Fruit fly (Drosophila melanogaster): Measurements from ENCODE around the gene sfl.

sfl gene

dm6 chr3L:6498602-6499001 lies 3.1 kb downstream of the sfl start (continued):
- TF ChIP-seq MBD-R2 (GFP tag; IDR thresholded peaks at IDR 0.05) (no peak), CG10979 (tag; optimal IDR thresholded peaks at IDR 0.05) (peak; percentile 54), Tbp (GFP tag; optimal IDR thresholded peaks at IDR 0.05) (no peak), bigmax (GFP tag; optimal IDR thresholded peaks at IDR 0.05) (no peak), lola (GFP tag; optimal IDR thresholded peaks at IDR 0.05) (peak in 1 of 3 experiments; percentile 24), gt (GFP tag; IDR thresholded peaks at IDR 0.05) (no peak), lab (GFP tag; optimal IDR thresholded peaks at IDR 0.05) (no peak), CG7786 (GFP tag; optimal IDR thresholded peaks at IDR 0.05) (no peak), fu2 (GFP tag; optimal IDR thresholded peaks at IDR 0.05) (no peak), ara (GFP tag; IDR thresholded peaks at IDR 0.05) (no peak), gcm (GFP tag; optimal IDR thresholded peaks at IDR 0.05) (no peak), mam (GFP tag; optimal IDR thresholded peaks at IDR 0.05) (no peak), nom (GFP tag; optimal IDR thresholded peaks at IDR 0.05) (no peak), vvl (GFP tag; IDR thresholded peaks at IDR 0.05) (no peak), kni (GFP tag; optimal IDR thresholded peaks at IDR 0.05) (no peak), Hmx (GFP tag; optimal IDR thresholded peaks at IDR 0.05) (no peak), wek (GFP tag; optimal IDR thresholded peaks at IDR 0.05) (no peak), sc (optimal IDR thresholded peaks at IDR 0.05) (no peak), sc (GFP tag; optimal IDR thresholded peaks at IDR 0.05) (no peak), zf30C (GFP tag; optimal IDR thresholded peaks at IDR 0.05) (peak; percentile 12), Opbp (GFP tag; IDR thresholded peaks at IDR 0.05; ENCODE audit: partially characterized antibody) (no peak), CG8944 (GFP tag; optimal IDR thresholded peaks at IDR 0.05) (no peak), CG10565 (GFP tag; optimal IDR thresholded peaks at IDR 0.05) (no peak), sens (GFP tag) (peak; percentile 78), jing (GFP tag; optimal IDR thresholded peaks at IDR 0.05) (no peak), Med (GFP tag) (no peak), CoRest (tag; optimal IDR thresholded peaks at IDR 0.05) (no peak), CG11695 (GFP tag; IDR thresholded peaks at IDR 0.05) (no peak), Side (GFP tag; optimal IDR thresholded peaks at IDR 0.05) (no peak), sima (GFP tag; optimal IDR thresholded peaks at IDR 0.05) (no peak), lbe (GFP tag; optimal IDR thresholded peaks at IDR 0.05) (no peak), Ptx1 (GFP tag; IDR thresholded peaks at IDR 0.05) (no peak), Dbx (GFP tag; IDR thresholded peaks at IDR 0.05) (no peak), D (optimal IDR thresholded peaks at IDR 0.05) (no peak), D (GFP tag; optimal IDR thresholded peaks at IDR 0.05) (peak; percentile 15), CG11504 (tag; optimal IDR thresholded peaks at IDR 0.05) (peak; percentile 17), CG4282 (GFP tag; optimal IDR thresholded peaks at IDR 0.05) (no peak), CG15696 (tag; optimal IDR thresholded peaks at IDR 0.05) (peak; percentile 28), CG11247 (GFP tag; IDR thresholded peaks at IDR 0.05) (no peak), CG9727 (GFP tag; optimal IDR thresholded peaks at IDR 0.05) (peak; percentile 5), cad (GFP tag; optimal IDR thresholded peaks at IDR 0.05) (peak; percentile 20), otp (GFP tag; IDR thresholded peaks at IDR 0.05) (no peak), eve (GFP tag; optimal IDR thresholded peaks at IDR 0.05) (no peak), row (GFP tag; IDR thresholded peaks at IDR 0.05) (peak; percentile 30; the same call in 1 of the 3 replicates), CG14710 (tag; optimal IDR thresholded peaks at IDR 0.05) (peak; percentile 27), Usf (GFP tag; optimal IDR thresholded peaks at IDR 0.05) (no peak), CG12659 (GFP tag; optimal IDR thresholded peaks at IDR 0.05) (no peak), CG10654 (GFP tag; optimal IDR thresholded peaks at IDR 0.05) (no peak), Abd-B (GFP tag; optimal IDR thresholded peaks at IDR 0.05) (no peak), CG18262 (tag; optimal IDR thresholded peaks at IDR 0.05) (peak; percentile 21), CG12391 (tag; optimal IDR thresholded peaks at IDR 0.05) (peak; percentile 7), dm (GFP tag; optimal IDR thresholded peaks at IDR 0.05) (no peak), CG15073 (GFP tag; optimal IDR thresholded peaks at IDR 0.05) (no peak)
